Worm (Caenorhabditis elegans): ENCODE measurements around the gene ZK899.2.

Gene ZK899.2

DNA sequence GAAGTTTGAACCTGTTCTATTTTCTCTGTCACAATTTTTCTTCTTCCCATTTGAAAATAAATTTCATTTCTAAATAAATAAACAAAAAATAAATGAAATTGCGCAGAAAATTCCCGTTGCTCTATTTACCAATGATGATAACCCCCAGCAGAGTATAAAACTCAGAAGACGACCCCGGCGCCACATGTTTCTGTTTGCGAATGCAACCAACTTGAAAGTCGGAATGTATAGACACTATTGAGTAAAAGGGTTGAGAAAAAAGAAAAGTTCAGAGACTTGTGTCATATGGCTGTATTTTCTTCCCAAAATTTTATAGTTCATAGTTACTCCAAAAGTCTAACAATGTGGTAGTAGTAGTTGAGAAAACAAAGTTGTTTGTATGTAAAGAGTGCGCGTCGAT, 40.1 kb downstream of the ZK899.2 start:
- TF ChIP-seq dmd-6 (GFP tag; IDR thresholded peaks at IDR 0.05) (no peak), daf-8 (GFP tag; IDR thresholded peaks at IDR 0.05) (no peak), sdz-12 (GFP tag; optimal IDR thresholded peaks at IDR 0.05) (no peak), ceh-28 (tag; optimal IDR thresholded peaks at IDR 0.05) (no peak), nhr-42 (GFP tag; IDR thresholded peaks at IDR 0.05) (no peak), lin-1 (GFP tag; IDR thresholded peaks at IDR 0.05) (no peak), nhr-111 (GFP tag; optimal IDR thresholded peaks at IDR 0.05) (no peak), rbr-2 (tag; optimal IDR thresholded peaks at IDR 0.05) (no peak), ceh-32 (tag; optimal IDR thresholded peaks at IDR 0.05; ENCODE audit: poor library complexity) (no peak), lin-29 (GFP tag; IDR thresholded peaks at IDR 0.05) (no peak), egl-43 (GFP tag; IDR thresholded peaks at IDR 0.05) (no peak), madf-5 (GFP tag; IDR thresholded peaks at IDR 0.05) (no peak), ZK337.2 (GFP tag; IDR thresholded peaks at IDR 0.05) (no peak), nhr-48 (tag; optimal IDR thresholded peaks at IDR 0.05) (no peak), mes-2 (tag; optimal IDR thresholded peaks at IDR 0.05; ENCODE audit: poor library complexity, severe bottlenecking) (no peak), unc-130 (GFP tag; optimal IDR thresholded peaks at IDR 0.05) (no peak)

DNA sequence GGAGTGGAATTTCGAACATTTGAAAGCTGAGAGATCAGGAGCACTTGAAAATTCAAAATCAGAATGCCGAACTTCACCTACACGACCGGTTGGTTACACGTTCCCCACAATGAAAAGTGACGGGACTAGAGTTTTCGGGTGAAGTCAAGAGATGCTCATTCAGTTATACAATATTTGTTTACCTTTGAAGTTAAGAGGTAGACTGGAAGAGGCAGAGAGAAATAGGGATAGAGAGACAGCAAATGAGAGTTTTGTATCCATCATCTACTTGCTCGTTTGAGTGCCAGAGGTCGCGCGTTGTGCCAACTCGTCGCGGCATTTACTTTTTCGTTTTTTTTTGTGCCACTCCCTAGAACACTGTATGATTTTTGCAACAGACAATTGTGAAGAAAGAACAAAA, 41.0 kb downstream of the ZK899.2 start:
- TF ChIP-seq nhr-77 (tag; optimal IDR thresholded peaks at IDR 0.05) (no peak), ceh-20 (GFP tag; IDR thresholded peaks at IDR 0.05) (no peak), nhr-28 (tag; optimal IDR thresholded peaks at IDR 0.05) (peak; percentile 5)

- TF ChIP-seq jun-1 (tag; optimal IDR thresholded peaks at IDR 0.05) = no peak
- no peak for TF ChIP-seq unc-130 (GFP tag; optimal IDR thresholded peaks at IDR 0.05)
- no peak for TF ChIP-seq zag-1 (tag; optimal IDR thresholded peaks at IDR 0.05)
- TF ChIP-seq lir-3 (tag; optimal IDR thresholded peaks at IDR 0.05) = no peak
- no peak for TF ChIP-seq F37D6.2 (tag; optimal IDR thresholded peaks at IDR 0.05)
- peak; percentile 44 for TF ChIP-seq hlh-30 (tag; optimal IDR thresholded peaks at IDR 0.05; ENCODE audit: insufficient read depth)
- TF ChIP-seq lin-29 (GFP tag; IDR thresholded peaks at IDR 0.05) = no peak
- no peak for TF ChIP-seq daf-12 (tag; optimal IDR thresholded peaks at IDR 0.05)
- TF ChIP-seq nhr-41 (GFP tag; IDR thresholded peaks at IDR 0.05) = no peak
- no peak for TF ChIP-seq pqm-1 (tag; optimal IDR thresholded peaks at IDR 0.05)
- no peak for TF ChIP-seq fos-1 (tag; optimal IDR thresholded peaks at IDR 0.05)
- TF ChIP-seq spr-3 (GFP tag; optimal IDR thresholded peaks at IDR 0.05) = no peak
- TF ChIP-seq ZK337.2 (GFP tag; IDR thresholded peaks at IDR 0.05) = no peak
- TF ChIP-seq arid-1 (GFP tag; conservative IDR thresholded peaks at IDR 0.05) = no peak
- TF ChIP-seq madf-9 (GFP tag; conservative IDR thresholded peaks at IDR 0.05) = no peak
- TF ChIP-seq unc-62 (GFP tag; optimal IDR thresholded peaks at IDR 0.05 in 1 of 2) = peak in 1 of 2 experiments; percentile 33
- TF ChIP-seq unc-62 (tag; optimal IDR thresholded peaks at IDR 0.05) = no peak
- no peak for TF ChIP-seq lin-1 (GFP tag; IDR thresholded peaks at IDR 0.05)
- TF ChIP-seq nhr-48 (tag; optimal IDR thresholded peaks at IDR 0.05) = no peak
- peak; percentile 38 for TF ChIP-seq aha-1 (tag)
These were observed 42.7 kb downstream of the ZK899.2 start for ce11 chrX:9409114-9409513.

ce11 chrX:9405922-9406321, 45.9 kb downstream of the ZK899.2 start:
- TF ChIP-seq nhr-237 (tag; optimal IDR thresholded peaks at IDR 0.05) (no peak), daf-19 (GFP tag; conservative IDR thresholded peaks at IDR 0.05) (no peak), tra-1 (GFP tag; IDR thresholded peaks at IDR 0.05) (no peak), pqm-1 (tag; optimal IDR thresholded peaks at IDR 0.05) (no peak)

Data from whole organism, L4 larva.